Worm (Caenorhabditis elegans): ENCODE results near the gene nhr-188.

ce11 chrV:3831616-3832015, 26.0 kb downstream of the nhr-188 start, which contains the start of gene H10D18.5:
- no peak for TF ChIP-seq ceh-43 (GFP tag; optimal IDR thresholded peaks at IDR 0.05)
- no peak for TF ChIP-seq unc-62 (GFP tag; optimal IDR thresholded peaks at IDR 0.05)
- no peak for TF ChIP-seq sptf-1 (tag; optimal IDR thresholded peaks at IDR 0.05)
- no peak for TF ChIP-seq drap-1 (GFP tag; optimal IDR thresholded peaks at IDR 0.05)
- no peak for TF ChIP-seq ces-1 (GFP tag; optimal IDR thresholded peaks at IDR 0.05)
- TF ChIP-seq elt-1 (tag; optimal IDR thresholded peaks at IDR 0.05; ENCODE audit: borderline replicate concordance, insufficient read depth), result no peak
- no peak for TF ChIP-seq nhr-12 (tag; optimal IDR thresholded peaks at IDR 0.05)
- no peak for TF ChIP-seq sem-2 (GFP tag; optimal IDR thresholded peaks at IDR 0.05)
- TF ChIP-seq nhr-28 (tag; optimal IDR thresholded peaks at IDR 0.05), result no peak
